Worm (Caenorhabditis elegans): ENCODE results near the gene C14A6.5.

Gene C14A6.5

ce11 chrV:18141161-18141560 is 23.5 kb downstream of the C14A6.5 start, which contains the start of gene Y37H2A.11:
Y37H2A.11 (plus strand) TSS chrV:18141461.
- TF ChIP-seq dmd-4 (tag; optimal IDR thresholded peaks at IDR 0.05; ENCODE audit: borderline replicate concordance) (no peak), unc-3 (GFP tag; conservative IDR thresholded peaks at IDR 0.05) (no peak), unc-3 (tag; optimal IDR thresholded peaks at IDR 0.05) (no peak), hlh-13 (GFP tag; optimal IDR thresholded peaks at IDR 0.05) (no peak), pha-4 (tag; optimal IDR thresholded peaks at IDR 0.05) (no peak), pha-2 (tag; optimal IDR thresholded peaks at IDR 0.05) (no peak)

- TF ChIP-seq dve-1 (tag; optimal IDR thresholded peaks at IDR 0.05), result no peak
Observed at ce11 chrV:18138695-18139094, 26.0 kb downstream of the C14A6.5 start, which contains the start of gene Y37H2A.10. Y37H2A.10 (plus strand) TSS chrV:18138995.

ce11 chrV:18137679-18138078 is 27.0 kb downstream of the C14A6.5 start:
- TF ChIP-seq K09A11.1 (tag; optimal IDR thresholded peaks at IDR 0.05; ENCODE audit: insufficient read depth), result no peak
- no peak for TF ChIP-seq unc-55 (GFP tag; optimal IDR thresholded peaks at IDR 0.05)
- TF ChIP-seq unc-42 (tag; optimal IDR thresholded peaks at IDR 0.05), result no peak
- no peak for TF ChIP-seq ceh-14 (tag; optimal IDR thresholded peaks at IDR 0.05)
- TF ChIP-seq pax-1 (tag; optimal IDR thresholded peaks at IDR 0.05), result no peak
- TF ChIP-seq sox-2 (GFP tag; IDR thresholded peaks at IDR 0.05), result no peak
- no peak for TF ChIP-seq odd-2 (tag; optimal IDR thresholded peaks at IDR 0.05)
- no peak for TF ChIP-seq hlh-13 (GFP tag; optimal IDR thresholded peaks at IDR 0.05)
- TF ChIP-seq dve-1 (tag; optimal IDR thresholded peaks at IDR 0.05), result no peak
- no peak for TF ChIP-seq pag-3 (tag; optimal IDR thresholded peaks at IDR 0.05; ENCODE audit: borderline replicate concordance)
- no peak for TF ChIP-seq ceh-18 (tag; optimal IDR thresholded peaks at IDR 0.05)
- TF ChIP-seq ttx-3 (tag; optimal IDR thresholded peaks at IDR 0.05), result no peak
- TF ChIP-seq fkh-6 (tag; optimal IDR thresholded peaks at IDR 0.05), result no peak
- TF ChIP-seq mec-3 (tag; optimal IDR thresholded peaks at IDR 0.05; ENCODE audit: borderline replicate concordance), result no peak
- TF ChIP-seq tbx-2 (tag; optimal IDR thresholded peaks at IDR 0.05), result no peak
- no peak for TF ChIP-seq elt-4 (tag; optimal IDR thresholded peaks at IDR 0.05)
- TF ChIP-seq fkh-10 (GFP tag; optimal IDR thresholded peaks at IDR 0.05), result no peak

- TF ChIP-seq ceh-2 (tag; optimal IDR thresholded peaks at IDR 0.05) (no peak), ahr-1 (tag; optimal IDR thresholded peaks at IDR 0.05) (no peak), pag-3 (tag; optimal IDR thresholded peaks at IDR 0.05; ENCODE audit: borderline replicate concordance) (no peak), ceh-31 (tag; optimal IDR thresholded peaks at IDR 0.05) (no peak), ceh-30 (tag; optimal IDR thresholded peaks at IDR 0.05) (no peak), syd-9 (tag; optimal IDR thresholded peaks at IDR 0.05) (no peak), ceh-19 (GFP tag; optimal IDR thresholded peaks at IDR 0.05) (no peak), fax-1 (tag; optimal IDR thresholded peaks at IDR 0.05) (no peak)
Observed at ce11 chrV:18134378-18134777, 30.3 kb downstream of the C14A6.5 start, which contains the start of gene Y37H2A.7. Y37H2A.7 (minus strand) TSS chrV:18134478.

- TF ChIP-seq ceh-31 (tag; optimal IDR thresholded peaks at IDR 0.05) (no peak), ttx-3 (tag; optimal IDR thresholded peaks at IDR 0.05) (no peak)
Observed at ce11 chrV:18133177-18133576, 31.5 kb downstream of the C14A6.5 start, which contains the start of gene Y37H2A.18. Y37H2A.18 (minus strand) TSS chrV:18133277.

- TF ChIP-seq pag-3 (tag; optimal IDR thresholded peaks at IDR 0.05; ENCODE audit: borderline replicate concordance) (no peak), elt-2 (tag; optimal IDR thresholded peaks at IDR 0.05) (no peak)
Observed at ce11 chrV:18131049-18131448, 33.6 kb downstream of the C14A6.5 start, which contains the start of gene Y37H2A.12. Y37H2A.12 (minus strand) TSS chrV:18131129.
